Worm (Caenorhabditis elegans) whole organism, L4/young adult: ENCODE measurements around the gene T03G6.7.

ENCODE experiments used
- W03F9.2 ChIP-seq: fragments of 150-350 bp; optimal IDR thresholded peaks from 2 replicates; lab custom pipeline; 2014; ENCODE audit warnings: missing biosample characterization, missing genetic modification characterization
- dao-5 ChIP-seq: sonication (generic microtip); optimal IDR thresholded peaks from 2 replicates; lab custom pipeline; 2016; ENCODE audit warnings: missing genotype, missing genetic modification characterization, moderate library complexity, missing compliant biosample characterization
- him-1 ChIP-seq: sonication (generic microtip); optimal IDR thresholded peaks from 2 replicates; lab custom pipeline; 2016; ENCODE audit warnings: missing genotype, missing genetic modification reagents, missing genetic modification characterization, missing compliant biosample characterization

Gene T03G6.7

ce11 chrX:2593703-2594102, at the start of gene T03G6.7, which contains the start of gene nhr-40:
Gene T03G6.7 (plus strand): TSS chrX:2594039.
Gene nhr-40 (plus strand): TSS chrX:2594003.
- TF ChIP-seq dao-5 (tag; lab: Kevin White, UChicago) (no peak), W03F9.2 (no peak), him-1 (tag; lab: Kevin White, UChicago) (no peak)

DNA sequence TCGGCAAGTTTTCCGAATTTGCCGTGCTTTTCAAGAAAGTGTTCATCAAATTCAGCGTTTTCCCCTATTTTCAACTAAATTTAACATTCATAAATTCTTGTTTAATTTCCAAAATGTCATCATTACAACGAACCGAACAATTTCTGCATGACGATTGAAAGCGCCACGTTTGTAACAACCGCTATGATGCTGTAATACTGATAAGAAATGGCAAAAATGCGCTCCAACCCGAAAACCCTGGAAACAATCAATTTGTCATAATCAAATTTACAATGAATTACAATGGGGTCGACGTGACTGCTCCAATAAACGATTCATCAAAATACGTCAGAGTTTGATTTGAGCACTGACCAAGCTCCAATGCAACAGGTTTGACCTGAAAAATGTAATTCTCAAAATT, 49.2 kb upstream of the T03G6.7 start:
- no peak for TF ChIP-seq dao-5 (tag; lab: Kevin White, UChicago)
- no peak for TF ChIP-seq W03F9.2
- TF ChIP-seq him-1 (tag; lab: Kevin White, UChicago), result no peak

DNA sequence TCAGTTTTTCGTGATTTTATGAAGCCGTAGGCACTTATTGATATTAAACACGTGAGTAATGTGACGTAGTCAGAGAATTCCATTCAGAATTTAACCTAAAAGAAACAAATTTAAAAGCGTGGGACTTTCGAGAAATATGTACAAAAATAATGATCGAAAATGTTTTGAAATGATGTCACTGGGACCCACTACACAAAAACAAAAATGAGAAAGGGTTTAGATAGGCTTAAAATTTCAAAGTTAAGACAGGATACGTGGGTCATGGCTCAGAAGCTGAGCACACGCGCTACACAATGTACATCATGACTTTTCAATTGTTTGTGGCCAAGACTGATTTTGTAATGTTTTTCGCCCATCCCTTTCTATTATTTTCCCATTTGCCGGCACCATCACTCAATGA, 45.0 kb upstream of the T03G6.7 start, which contains the start of gene smvt-1:
Gene smvt-1, minus strand, starts transcription at position 101 of the 400 bp plus-strand sequence.
- TF ChIP-seq him-1 (tag; lab: Kevin White, UChicago) (no peak), dao-5 (tag; lab: Kevin White, UChicago) (no peak), W03F9.2 (no peak)

DNA sequence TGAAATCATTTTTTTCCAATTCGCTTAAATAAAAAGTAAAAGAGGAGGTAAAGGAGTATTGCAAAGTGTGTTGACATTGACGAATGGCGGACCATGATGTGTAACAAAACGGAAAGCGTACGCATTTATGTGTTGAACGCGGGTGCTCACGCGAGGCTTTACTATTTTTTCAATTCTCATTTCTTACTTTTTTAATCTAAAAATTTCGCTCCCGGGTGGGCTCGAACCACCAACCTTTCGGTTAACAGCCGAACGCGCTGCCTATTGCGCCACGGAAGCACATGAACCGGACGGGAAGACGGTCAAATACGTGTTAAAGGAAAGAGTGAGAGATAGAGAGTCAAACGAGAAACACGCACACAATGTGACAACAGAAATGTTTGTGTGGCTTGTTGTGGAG, 44.5 kb upstream of the T03G6.7 start:
- peak; percentile 7 for TF ChIP-seq W03F9.2
- peak; percentile 52 for TF ChIP-seq dao-5 (tag; lab: Kevin White, UChicago)
- peak; percentile 69 for TF ChIP-seq him-1 (tag; lab: Kevin White, UChicago)

ce11 chrX:2550665-2551064, 43.2 kb upstream of the T03G6.7 start:
- TF ChIP-seq W03F9.2, result no peak
- TF ChIP-seq him-1 (tag; lab: Kevin White, UChicago), result no peak
- TF ChIP-seq dao-5 (tag; lab: Kevin White, UChicago), result no peak

DNA sequence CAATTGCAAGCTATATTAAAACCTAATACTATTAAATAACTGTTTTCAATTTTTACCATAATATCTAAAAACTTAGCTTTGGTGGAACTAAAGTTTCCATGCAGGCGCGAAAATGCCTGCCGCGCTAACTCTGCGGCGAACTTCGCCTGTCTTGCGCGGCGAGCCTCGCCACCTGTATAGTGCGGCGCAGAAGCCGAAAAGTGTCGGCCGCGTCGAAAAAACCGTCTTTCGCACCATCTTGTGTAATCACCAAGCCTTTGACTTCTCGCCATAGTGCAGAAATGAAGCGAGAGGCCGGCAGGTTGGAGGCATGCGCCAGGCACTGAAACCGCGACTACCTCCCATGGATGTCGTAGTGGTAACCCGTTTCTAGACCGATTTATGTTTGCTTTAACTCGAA, 42.4 kb upstream of the T03G6.7 start:
- no peak for TF ChIP-seq W03F9.2
- no peak for TF ChIP-seq him-1 (tag; lab: Kevin White, UChicago)
- TF ChIP-seq dao-5 (tag; lab: Kevin White, UChicago), result no peak

DNA sequence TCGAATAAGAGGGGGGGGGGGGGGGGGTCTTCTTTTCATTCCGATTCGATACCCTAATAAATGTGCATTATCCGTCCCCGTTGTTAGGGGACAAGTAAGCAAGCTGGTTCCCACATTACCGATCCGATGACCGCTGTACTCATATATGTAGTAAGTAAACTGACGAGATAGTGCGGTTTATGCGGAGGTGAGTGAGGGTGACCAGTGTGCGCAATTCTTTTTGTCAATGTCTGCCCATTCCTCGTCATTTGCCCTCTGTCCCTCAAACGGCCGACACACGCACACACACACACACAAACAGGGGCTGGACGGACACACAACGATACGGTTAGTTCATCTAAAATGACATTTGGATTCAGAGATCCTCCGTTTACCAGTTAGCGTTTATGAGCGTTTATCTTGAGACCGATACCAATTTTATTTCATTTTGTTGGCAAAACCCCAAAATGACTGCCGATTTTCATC, 41.6 kb upstream of the T03G6.7 start, which contains the start of gene aat-3:
Gene aat-3, plus strand, starts transcription at position 51 of the 465 bp plus-strand sequence.
- TF ChIP-seq W03F9.2 (no peak), him-1 (tag; lab: Kevin White, UChicago) (no peak), dao-5 (tag; lab: Kevin White, UChicago) (no peak)

DNA sequence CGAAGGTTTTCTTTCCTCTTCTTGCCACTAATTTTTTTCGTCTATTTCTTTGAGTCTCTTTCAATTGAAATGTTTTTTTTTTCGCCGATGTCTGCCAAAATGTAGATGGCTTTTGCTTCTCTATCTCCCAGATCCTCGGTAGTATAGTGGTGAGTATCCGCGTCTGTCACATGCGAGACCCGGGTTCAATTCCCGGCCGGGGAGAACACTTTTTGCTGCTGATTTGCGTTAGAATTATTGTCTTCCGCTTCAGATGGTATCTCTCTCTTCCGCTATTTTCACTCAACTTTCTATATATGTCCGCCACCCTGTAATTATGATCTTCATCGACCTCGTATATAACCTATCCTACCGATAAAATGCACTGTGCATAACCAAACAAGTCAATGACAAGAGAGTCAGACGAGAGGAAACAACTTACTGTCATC, 40.4 kb upstream of the T03G6.7 start:
- TF ChIP-seq dao-5 (tag; lab: Kevin White, UChicago) (peak; percentile 80), him-1 (tag; lab: Kevin White, UChicago) (peak; percentile 88), W03F9.2 (peak; percentile 62)

DNA sequence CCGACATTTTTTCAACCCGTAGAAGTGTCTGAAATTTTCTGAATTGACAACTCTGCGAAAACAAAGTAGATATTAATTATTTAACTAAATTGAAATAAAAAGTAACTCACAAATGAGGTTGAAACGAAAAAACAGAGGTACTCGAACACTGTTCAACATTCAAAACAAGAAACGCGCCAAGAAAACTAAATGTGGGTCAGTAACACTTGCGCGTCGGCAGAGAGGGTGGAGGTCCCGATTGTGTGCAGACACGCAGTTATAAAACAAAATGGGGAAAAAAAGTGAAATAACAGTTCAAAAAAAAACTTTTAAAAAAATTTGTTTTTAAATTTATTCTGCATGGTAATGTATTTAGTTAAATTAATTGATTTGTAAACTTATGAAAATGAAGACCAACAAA, 34.4 kb upstream of the T03G6.7 start:
- no peak for TF ChIP-seq W03F9.2
- no peak for TF ChIP-seq dao-5 (tag; lab: Kevin White, UChicago)
- peak; percentile 7 for TF ChIP-seq him-1 (tag; lab: Kevin White, UChicago)

DNA sequence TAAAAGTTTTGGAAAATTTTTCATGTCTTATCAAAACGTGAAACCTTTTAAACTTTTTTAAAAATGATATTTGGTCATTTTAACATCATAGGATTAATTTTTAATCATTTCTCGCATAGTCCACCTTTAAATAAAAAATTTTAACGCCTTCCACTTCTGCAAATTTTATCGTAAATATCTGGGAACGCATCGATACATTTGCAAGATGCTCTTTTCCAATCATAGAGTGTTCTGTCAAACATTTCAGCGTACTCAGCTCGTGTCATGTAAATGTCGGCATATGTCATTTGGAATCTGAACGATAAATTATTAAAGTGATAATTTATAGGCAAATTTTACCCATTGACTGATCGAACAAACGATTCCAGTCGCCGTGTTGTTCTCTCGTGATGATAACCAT, 33.9 kb upstream of the T03G6.7 start, which contains the start of gene F52H2.5:
Gene F52H2.5, minus strand, starts transcription at position 101 of the 400 bp plus-strand sequence.
- TF ChIP-seq W03F9.2, result no peak
- TF ChIP-seq him-1 (tag; lab: Kevin White, UChicago), result no peak
- no peak for TF ChIP-seq dao-5 (tag; lab: Kevin White, UChicago)

DNA sequence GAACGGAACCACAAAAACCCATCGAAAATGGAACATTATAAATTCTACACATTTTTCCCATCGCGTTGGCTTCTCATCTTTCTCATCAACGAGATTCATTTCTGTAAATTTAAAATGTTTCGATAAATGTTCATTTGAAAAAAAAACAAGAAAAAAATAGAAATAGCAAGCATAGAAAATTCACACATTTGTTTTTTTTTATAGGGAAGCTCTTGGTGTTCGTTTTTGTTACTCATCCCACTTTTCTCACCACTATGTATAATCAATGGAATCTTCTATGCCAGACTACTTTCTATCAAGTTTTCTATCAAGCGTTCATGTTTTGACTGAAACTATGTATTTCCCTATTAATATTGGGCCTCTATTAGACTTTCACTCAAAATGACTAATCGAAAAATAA, 29.8 kb upstream of the T03G6.7 start, which contains the start of gene dhcr-24:
Gene dhcr-24, minus strand, starts transcription at position 101 of the 400 bp plus-strand sequence.
- no peak for TF ChIP-seq W03F9.2
- no peak for TF ChIP-seq dao-5 (tag; lab: Kevin White, UChicago)
- no peak for TF ChIP-seq him-1 (tag; lab: Kevin White, UChicago)

DNA sequence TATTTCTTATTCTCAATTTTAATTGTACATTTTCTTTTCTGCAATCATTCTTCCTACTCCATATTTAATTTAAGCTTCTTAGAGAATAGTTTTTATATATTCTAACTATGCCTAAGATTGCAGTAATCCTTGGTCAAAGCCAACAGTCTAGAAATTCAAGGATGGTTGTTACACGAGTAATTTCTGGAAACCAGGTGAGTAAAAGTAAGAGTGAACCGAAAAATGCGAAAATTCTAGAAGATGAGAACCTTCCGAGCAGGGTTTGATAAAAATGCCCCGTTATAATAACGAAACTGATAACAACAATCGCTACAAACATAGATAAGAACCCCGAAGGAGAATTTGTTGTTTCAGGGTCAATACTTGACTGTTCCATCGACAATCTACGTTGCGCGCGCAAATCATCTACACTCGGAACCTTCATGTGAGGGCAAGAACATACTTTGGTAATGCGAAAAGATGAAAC, 28.5 kb upstream of the T03G6.7 start, which contains the start of gene F52H2.15:
Gene F52H2.15, plus strand, starts transcription at position 51 of the 466 bp plus-strand sequence.
- no peak for TF ChIP-seq W03F9.2
- TF ChIP-seq dao-5 (tag; lab: Kevin White, UChicago), result no peak
- TF ChIP-seq him-1 (tag; lab: Kevin White, UChicago), result no peak

ce11 chrX:2567761-2568160, 26.1 kb upstream of the T03G6.7 start:
- TF ChIP-seq W03F9.2 (no peak), him-1 (tag; lab: Kevin White, UChicago) (no peak), dao-5 (tag; lab: Kevin White, UChicago) (no peak)

DNA sequence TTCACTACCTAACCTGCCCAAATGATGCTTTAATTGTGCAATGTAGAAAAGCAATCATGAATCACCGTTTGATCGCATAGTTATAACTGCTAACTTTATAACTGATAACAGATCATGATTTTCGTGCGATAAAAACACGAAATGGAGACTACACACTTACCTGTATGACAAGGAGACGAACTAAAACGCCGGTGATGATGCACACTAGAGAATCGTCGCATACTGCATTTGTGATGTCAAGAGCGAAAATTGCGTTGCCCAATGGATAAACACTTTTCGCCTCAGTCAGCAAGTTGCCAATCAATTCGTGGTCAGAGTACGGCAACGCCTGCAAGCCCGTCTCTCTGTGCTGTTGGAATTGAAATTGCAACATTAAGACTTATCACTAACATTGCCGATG, 24.8 kb upstream of the T03G6.7 start:
- no peak for TF ChIP-seq him-1 (tag; lab: Kevin White, UChicago)
- TF ChIP-seq dao-5 (tag; lab: Kevin White, UChicago), result no peak
- TF ChIP-seq W03F9.2, result no peak
